Fruit fly (Drosophila melanogaster) whole organism, prepupa: ENCODE data around the gene CG13970.

Experiments
- Blimp-1 ChIP-seq: fragments of 200-800 bp; sonication (Bioruptor generic); optimal IDR thresholded peaks from 3 replicates; lab custom pipeline; 2017; ENCODE audit warnings: missing biosample characterization, missing genetic modification characterization, mild to moderate bottlenecking, moderate library complexity, missing genetic modification reagents
- CG11294 ChIP-seq: fragments of 200-800 bp; sonication (Bioruptor generic); IDR thresholded peaks from 2 replicates; pipeline ENCODE4 v1.3.6; 2022; ENCODE audit warnings: missing biosample characterization, missing genetic modification characterization
- CG11762 ChIP-seq: fragments of 200-800 bp; sonication (Bioruptor generic); optimal IDR thresholded peaks from 3 replicates; lab custom pipeline; 2016; ENCODE audit warnings: missing biosample characterization, missing genetic modification characterization; ENCODE audit not compliant: insufficient read depth
- CG11902 ChIP-seq: fragments of 200-800 bp; sonication (Bioruptor generic); optimal IDR thresholded peaks from 3 replicates; lab custom pipeline; 2016; ENCODE audit warnings: missing biosample characterization, missing genetic modification characterization
- CG15336 ChIP-seq: fragments of 200-800 bp; sonication (Bioruptor generic); IDR thresholded peaks from 2 replicates; pipeline ENCODE4 v1.3.6; 2022; ENCODE audit warnings: missing biosample characterization, missing genetic modification characterization
- CG1621 ChIP-seq: fragments of 200-800 bp; sonication (Bioruptor generic); optimal IDR thresholded peaks from 3 replicates; lab custom pipeline; 2018; ENCODE audit warnings: missing biosample characterization, mild to moderate bottlenecking, missing genetic modification characterization
- CG16779 ChIP-seq: fragments of 200-800 bp; sonication (Bioruptor generic); optimal IDR thresholded peaks from 3 replicates; lab custom pipeline; 2017; ENCODE audit warnings: missing biosample characterization, mild to moderate bottlenecking, missing genetic modification characterization
- CG3032 ChIP-seq: fragments of 200-800 bp; optimal IDR thresholded peaks from 2 replicates; lab custom pipeline; 2019; ENCODE audit warnings: missing biosample characterization, mild to moderate bottlenecking, missing genetic modification characterization, moderate library complexity
- CG31627 ChIP-seq: fragments of 200-800 bp; sonication (Bioruptor generic); optimal IDR thresholded peaks from 3 replicates; lab custom pipeline; 2016; ENCODE audit warnings: missing biosample characterization, missing genetic modification characterization
- CG32006 ChIP-seq: fragments of 200-800 bp; sonication (Bioruptor generic); optimal IDR thresholded peaks from 3 replicates; lab custom pipeline; 2017; ENCODE audit warnings: missing biosample characterization, mild to moderate bottlenecking, missing genetic modification characterization
- CG3919 ChIP-seq: fragments of 200-800 bp; sonication (Bioruptor generic); optimal IDR thresholded peaks from 3 replicates; lab custom pipeline; 2016; ENCODE audit warnings: missing biosample characterization, missing genetic modification characterization
- CG6163 ChIP-seq: fragments of 200-800 bp; sonication (Bioruptor generic); IDR thresholded peaks from 3 replicates; pipeline ENCODE4 v1.3.6; 2022; ENCODE audit warnings: missing biosample characterization, missing genetic modification characterization
- CG6276 ChIP-seq: fragments of 200-800 bp; sonication (Bioruptor generic); optimal IDR thresholded peaks from 2 replicates; lab custom pipeline; 2017; ENCODE audit warnings: missing biosample characterization, mild to moderate bottlenecking, missing genetic modification characterization
- CG6792 ChIP-seq: fragments of 200-800 bp; sonication (Bioruptor generic); optimal IDR thresholded peaks from 3 replicates; lab custom pipeline; 2016; ENCODE audit warnings: missing biosample characterization, missing genetic modification characterization
- CG6808 ChIP-seq: fragments of 200-800 bp; sonication (Bioruptor generic); optimal IDR thresholded peaks from 3 replicates; lab custom pipeline; 2017; ENCODE audit warnings: missing biosample characterization, missing genetic modification characterization, mild to moderate bottlenecking, moderate library complexity, missing genetic modification reagents
- CG7368 ChIP-seq: fragments of 200-800 bp; sonication (Bioruptor generic); optimal IDR thresholded peaks from 3 replicates; lab custom pipeline; 2016; ENCODE audit warnings: missing biosample characterization, missing genetic modification characterization
- CG8119 ChIP-seq: fragments of 200-800 bp; sonication (Bioruptor generic); IDR thresholded peaks from 3 replicates; pipeline ENCODE4 v1.3.6; 2022; ENCODE audit warnings: missing biosample characterization, missing genetic modification characterization
- CG8319 ChIP-seq: fragments of 200-800 bp; sonication (Bioruptor generic); optimal IDR thresholded peaks from 3 replicates; lab custom pipeline; 2016; ENCODE audit warnings: missing biosample characterization, missing genetic modification characterization
- CG8632 ChIP-seq: fragments of 200-800 bp; sonication (Bioruptor generic); optimal IDR thresholded peaks from 3 replicates; lab custom pipeline; 2016; ENCODE audit warnings: missing biosample characterization, missing genetic modification characterization
- CG9139 ChIP-seq: fragments of 200-800 bp; sonication (Bioruptor generic); optimal IDR thresholded peaks from 3 replicates; lab custom pipeline; 2017; ENCODE audit warnings: missing biosample characterization, mild to moderate bottlenecking, missing genetic modification characterization
- Eip75B ChIP-seq: fragments of 200-800 bp; sonication (Bioruptor generic); optimal IDR thresholded peaks from 3 replicates; lab custom pipeline; 2016; ENCODE audit warnings: missing biosample characterization, missing genetic modification characterization
- Eip78C ChIP-seq: fragments of 200-800 bp; sonication (Bioruptor generic); peaks from one replicate; lab custom pipeline; 2016; ENCODE audit warnings: missing biosample characterization, missing genetic modification characterization
- Eip93F ChIP-seq: fragments of 200-800 bp; sonication (Bioruptor generic); optimal IDR thresholded peaks from 2 replicates; lab custom pipeline; 2016; ENCODE audit warnings: missing biosample characterization, mild to moderate bottlenecking, missing genetic modification characterization
- Ets21C ChIP-seq: fragments of 200-800 bp; sonication (Bioruptor generic); optimal IDR thresholded peaks from 3 replicates; lab custom pipeline; 2016; ENCODE audit warnings: missing biosample characterization, missing genetic modification characterization
- Ets96B ChIP-seq: fragments of 200-800 bp; optimal IDR thresholded peaks from 2 replicates; lab custom pipeline; 2019; ENCODE audit warnings: missing biosample characterization, mild to moderate bottlenecking, missing genetic modification characterization, moderate library complexity
- Gug ChIP-seq: fragments of 200-800 bp; sonication (Bioruptor generic); IDR thresholded peaks from 2 replicates; pipeline ENCODE4 v1.3.6; 2022; ENCODE audit warnings: missing biosample characterization, missing genetic modification characterization
- Hr38 ChIP-seq: sonication (Bioruptor generic); optimal IDR thresholded peaks from 2 replicates; lab custom pipeline; 2016; ENCODE audit warnings: missing biosample characterization, missing genetic modification characterization
- Hr39 ChIP-seq: fragments of 200-800 bp; sonication (Bioruptor generic); optimal IDR thresholded peaks from 2 replicates; lab custom pipeline; 2016; ENCODE audit warnings: missing biosample characterization, missing genetic modification characterization
- Hr4 ChIP-seq: fragments of 200-800 bp; sonication (Bioruptor generic); optimal IDR thresholded peaks from 3 replicates; lab custom pipeline; 2016; ENCODE audit warnings: missing biosample characterization, missing genetic modification characterization
- Lpt ChIP-seq: fragments of 200-800 bp; sonication (Bioruptor generic); optimal IDR thresholded peaks from 3 replicates; lab custom pipeline; 2016; ENCODE audit warnings: missing biosample characterization, missing genetic modification characterization
- Met ChIP-seq: fragments of 200-800 bp; sonication (Bioruptor generic); optimal IDR thresholded peaks from 3 replicates; lab custom pipeline; 2016; ENCODE audit warnings: missing biosample characterization, missing genetic modification characterization
- OdsH ChIP-seq: fragments of 200-800 bp; sonication (Bioruptor generic); optimal IDR thresholded peaks from 3 replicates; lab custom pipeline; 2016; ENCODE audit warnings: missing biosample characterization, missing genetic modification characterization
- Smox ChIP-seq: fragments of 200-800 bp; sonication (Bioruptor generic); optimal IDR thresholded peaks from 3 replicates; lab custom pipeline; 2016; ENCODE audit warnings: missing biosample characterization, missing genetic modification characterization
- Sox14 ChIP-seq: fragments of 200-800 bp; sonication (Bioruptor generic); optimal IDR thresholded peaks from 3 replicates; lab custom pipeline; 2016; ENCODE audit warnings: missing biosample characterization, missing genetic modification characterization
- Sox15 ChIP-seq: fragments of 200-800 bp; sonication (Bioruptor generic); optimal IDR thresholded peaks from 3 replicates; lab custom pipeline; 2016; ENCODE audit warnings: missing biosample characterization, missing genetic modification characterization
- achi ChIP-seq: fragments of 200-800 bp; sonication (Bioruptor generic); optimal IDR thresholded peaks from 3 replicates; lab custom pipeline; 2016; ENCODE audit warnings: missing biosample characterization, missing genetic modification characterization
- acj6 ChIP-seq: fragments of 200-800 bp; sonication (Bioruptor generic); optimal IDR thresholded peaks from 3 replicates; lab custom pipeline; 2016; ENCODE audit warnings: missing biosample characterization, missing genetic modification characterization
- cyc ChIP-seq: fragments of 200-800 bp; sonication (Bioruptor generic); optimal IDR thresholded peaks from 3 replicates; lab custom pipeline; 2016; ENCODE audit warnings: missing biosample characterization, missing genetic modification characterization
- dsx ChIP-seq: fragments of 200-800 bp; optimal IDR thresholded peaks from 3 replicates; lab custom pipeline; 2019; ENCODE audit warnings: missing biosample characterization, mild to moderate bottlenecking, missing genetic modification characterization, moderate library complexity; ENCODE audit not compliant: poor library complexity, severe bottlenecking
- eg ChIP-seq: fragments of 200-800 bp; sonication (Bioruptor generic); IDR thresholded peaks from 3 replicates; pipeline ENCODE4 v1.3.6; 2022; ENCODE audit warnings: missing biosample characterization, missing genetic modification characterization
- esn ChIP-seq: fragments of 200-800 bp; sonication (Bioruptor generic); optimal IDR thresholded peaks from 2 replicates; lab custom pipeline; 2016; ENCODE audit warnings: missing biosample characterization, mild to moderate bottlenecking, missing genetic modification characterization, moderate library complexity
- fd59A ChIP-seq: fragments of 200-800 bp; sonication (Bioruptor generic); optimal IDR thresholded peaks from 2 replicates; lab custom pipeline; 2017; ENCODE audit warnings: missing biosample characterization, mild to moderate bottlenecking, missing genetic modification characterization, missing genetic modification reagents
- fd85E ChIP-seq: fragments of 200-800 bp; sonication (Bioruptor generic); optimal IDR thresholded peaks from 3 replicates; lab custom pipeline; 2016; ENCODE audit warnings: missing biosample characterization, missing genetic modification characterization
- fkh ChIP-seq: fragments of 200-800 bp; sonication (Bioruptor generic); optimal IDR thresholded peaks from 3 replicates; lab custom pipeline; 2017; ENCODE audit warnings: missing biosample characterization, mild to moderate bottlenecking, missing genetic modification characterization, moderate library complexity
- pdm3 ChIP-seq: fragments of 200-800 bp; sonication (Bioruptor generic); optimal IDR thresholded peaks from 3 replicates; lab custom pipeline; 2016; ENCODE audit warnings: missing biosample characterization, missing genetic modification characterization
- ss ChIP-seq, 2 experiments: fragments of 200-800 bp; sonication (Bioruptor generic); optimal IDR thresholded peaks; 2 replicates in 1 of 2; 3 replicates in 1 of 2; lab custom pipeline; 2017 to 2018; ENCODE audit warnings: mild to moderate bottlenecking in 2 of 2, missing biosample characterization in 2 of 2, missing genetic modification characterization in 2 of 2, moderate library complexity in 1 of 2
- vri ChIP-seq: fragments of 200-800 bp; sonication (Bioruptor generic); optimal IDR thresholded peaks from 3 replicates; lab custom pipeline; 2016; ENCODE audit warnings: missing biosample characterization, mild to moderate bottlenecking, missing genetic modification characterization

CG13970 gene

dm6 chr2L:20091094-20091679 is 12.8 kb downstream of the CG13970 start, which contains the start of the genes CG10747 and Pyroxd1 (continued):
- TF ChIP-seq fd85E (GFP tag; lab: Kevin White, UChicago): peak; percentile 94
- peak; percentile 98 for TF ChIP-seq Eip75B (GFP tag; lab: Kevin White, UChicago)
- peak; percentile 98 for TF ChIP-seq Gug (GFP tag; lab: Robert Waterston, UW)
- TF ChIP-seq esn: peak; percentile 99
- TF ChIP-seq CG6792: peak; percentile 98
- TF ChIP-seq ss (GFP tag; optimal IDR thresholded peaks at IDR 0.05; lab: Kevin White, UChicago): peak; percentile 96 to 98
- TF ChIP-seq cyc: peak; percentile 99
- peak; percentile 100 for TF ChIP-seq Eip78C (GFP tag; lab: Kevin White, UChicago)
- peak; percentile 99 for TF ChIP-seq OdsH
- TF ChIP-seq, all 60 proteins: peak for 60

- TF ChIP-seq OdsH (peak; percentile 95), esn (peak; percentile 95), Ets96B (tag; lab: Kevin White, UChicago) (peak; percentile 81), fd59A (peak; percentile 72), Met (peak; percentile 92), CG1621 (tag; lab: Kevin White, UChicago) (peak; percentile 76), Blimp-1 (GFP tag; lab: Kevin White, UChicago) (peak; percentile 68), CG11902 (GFP tag; lab: Kevin White, UChicago) (peak; percentile 84), CG3919 (peak; percentile 92), CG8319 (GFP tag; lab: Kevin White, UChicago) (peak; percentile 90), CG7368 (GFP tag; lab: Kevin White, UChicago) (peak; percentile 92), CG16779 (tag; lab: Kevin White, UChicago) (peak; percentile 90), Eip93F (peak; percentile 94), pdm3 (GFP tag; lab: Kevin White, UChicago) (peak; percentile 95), Hr4 (peak; percentile 94), CG6163 (GFP tag; lab: Robert Waterston, UW) (peak; percentile 96), CG6276 (GFP tag; lab: Kevin White, UChicago) (peak; percentile 91), Smox (GFP tag; lab: Kevin White, UChicago) (peak; percentile 92), CG9139 (peak; percentile 53), Sox15 (GFP tag; lab: Kevin White, UChicago) (peak; percentile 85), CG11294 (GFP tag; lab: Robert Waterston, UW) (peak; percentile 96), achi (GFP tag; lab: Kevin White, UChicago) (peak; percentile 88), Hr38 (GFP tag; lab: Kevin White, UChicago) (no peak), Ets21C (GFP tag; lab: Kevin White, UChicago) (peak; percentile 84), Hr39 (peak; percentile 91), CG6808 (GFP tag; lab: Kevin White, UChicago) (peak; percentile 74), fkh (GFP tag; lab: Kevin White, UChicago) (peak; percentile 98), CG11762 (GFP tag; lab: Kevin White, UChicago) (peak; percentile 94), CG31627 (GFP tag; lab: Kevin White, UChicago) (peak; percentile 91), eg (GFP tag; lab: Robert Waterston, UW) (peak; percentile 98), Eip78C (GFP tag; lab: Kevin White, UChicago) (peak; percentile 98), Sox14 (GFP tag; lab: Kevin White, UChicago) (peak; percentile 95), CG3032 (tag; lab: Kevin White, UChicago) (peak; percentile 73), CG8632 (peak; percentile 91), acj6 (GFP tag; lab: Kevin White, UChicago) (peak; percentile 92), vri (peak; percentile 96), CG32006 (GFP tag; lab: Kevin White, UChicago) (peak; percentile 90), dsx (peak; percentile 55), Lpt (GFP tag; lab: Kevin White, UChicago) (peak; percentile 93), CG15336 (GFP tag; lab: Robert Waterston, UW) (peak; percentile 97), CG8119 (GFP tag; lab: Robert Waterston, UW) (peak; percentile 95)
Observed at dm6 chr2L:20086295-20087096, 17.5 kb downstream of the CG13970 start.
